Fruit fly (Drosophila melanogaster): Measurements from ENCODE around the gene CG5418.
A peak's percentile ranks its signal among the peaks of the same experiment; 100 is the strongest.

CG5418 gene

dm6 chr2L:12415485-12416137 is 37.4 kb downstream of the CG5418 start (continued):
- TF ChIP-seq Hmr (GFP tag; optimal IDR thresholded peaks at IDR 0.05) (peak; percentile 17), pho (GFP tag; optimal IDR thresholded peaks at IDR 0.05) (no peak), Spps (tag; optimal IDR thresholded peaks at IDR 0.05) (no peak), CG32767 (GFP tag; IDR thresholded peaks at IDR 0.05) (no peak), ham (GFP tag; IDR thresholded peaks at IDR 0.05) (no peak), Vsx1 (GFP tag; optimal IDR thresholded peaks at IDR 0.05) (no peak), CG15601 (tag; optimal IDR thresholded peaks at IDR 0.05) (no peak), TFAM (GFP tag; optimal IDR thresholded peaks at IDR 0.05) (no peak), CG4282 (GFP tag; optimal IDR thresholded peaks at IDR 0.05) (no peak), CG2889 (GFP tag; IDR thresholded peaks at IDR 0.05) (no peak), CG11247 (GFP tag; IDR thresholded peaks at IDR 0.05) (no peak), CG9797 (GFP tag; optimal IDR thresholded peaks at IDR 0.05) (no peak), ind (GFP tag; optimal IDR thresholded peaks at IDR 0.05) (no peak), BEAF-32 (GFP tag; optimal IDR thresholded peaks at IDR 0.05) (no peak), Deaf1 (tag; optimal IDR thresholded peaks at IDR 0.05) (no peak), CG13123 (GFP tag; optimal IDR thresholded peaks at IDR 0.05) (no peak), Sry-β (GFP tag; optimal IDR thresholded peaks at IDR 0.05) (no peak), pfk (GFP tag; optimal IDR thresholded peaks at IDR 0.05) (no peak), CG11456 (GFP tag; IDR thresholded peaks at IDR 0.05) (no peak), CG17912 (GFP tag; optimal IDR thresholded peaks at IDR 0.05) (no peak), crc (GFP tag; optimal IDR thresholded peaks at IDR 0.05) (no peak), CG43689 (GFP tag; IDR thresholded peaks at IDR 0.05) (no peak), ash1 (GFP tag; optimal IDR thresholded peaks at IDR 0.05) (no peak), Rfx (GFP tag; IDR thresholded peaks at IDR 0.05) (no peak), CG12391 (tag; optimal IDR thresholded peaks at IDR 0.05) (peak; percentile 46), zfh2 (GFP tag; optimal IDR thresholded peaks at IDR 0.05) (no peak), lab (GFP tag; optimal IDR thresholded peaks at IDR 0.05) (peak; percentile 6), CG11093 (GFP tag; IDR thresholded peaks at IDR 0.05) (no peak), GATAe (GFP tag; conservative IDR thresholded peaks at IDR 0.05) (no peak), bsh (GFP tag; optimal IDR thresholded peaks at IDR 0.05) (peak in 1 of 2 experiments; percentile 16), CG10979 (tag; optimal IDR thresholded peaks at IDR 0.05) (no peak), Ssrp (tag; optimal IDR thresholded peaks at IDR 0.05) (no peak), CG3407 (GFP tag; optimal IDR thresholded peaks at IDR 0.05) (no peak), CG8089 (GFP tag; optimal IDR thresholded peaks at IDR 0.05) (no peak), CG1233 (GFP tag; optimal IDR thresholded peaks at IDR 0.05) (no peak), zfh1 (GFP tag; IDR thresholded peaks at IDR 0.05) (no peak), MTF-1 (GFP tag; optimal IDR thresholded peaks at IDR 0.05; ENCODE audit: borderline replicate concordance) (no peak), Chrac-16 (GFP tag; optimal IDR thresholded peaks at IDR 0.05) (no peak), Xbp1 (GFP tag; optimal IDR thresholded peaks at IDR 0.05) (no peak), dmrt99B (tag; optimal IDR thresholded peaks at IDR 0.05) (peak; percentile 22), CG11695 (GFP tag; IDR thresholded peaks at IDR 0.05) (no peak), chm (GFP tag; IDR thresholded peaks at IDR 0.05) (no peak), CG8765 (GFP tag; IDR thresholded peaks at IDR 0.05) (no peak), CG12155 (GFP tag; optimal IDR thresholded peaks at IDR 0.05) (no peak), CG13775 (GFP tag; optimal IDR thresholded peaks at IDR 0.05) (no peak), Neu2 (GFP tag; optimal IDR thresholded peaks at IDR 0.05; ENCODE audit: borderline replicate concordance) (no peak), CG11560 (tag; IDR thresholded peaks at IDR 0.05) (no peak), vnd (GFP tag; IDR thresholded peaks at IDR 0.05; ENCODE audit: partially characterized antibody) (no peak), CG7372 (GFP tag; IDR thresholded peaks at IDR 0.05) (no peak), CG3847 (GFP tag; IDR thresholded peaks at IDR 0.05) (no peak), sug (tag; optimal IDR thresholded peaks at IDR 0.05) (no peak)
